Worm (Caenorhabditis elegans) whole organism, L4 larva: ENCODE data around the gene djr-1.2.

Experiments
- F10B5.3 ChIP-seq: sonication (generic microtip); optimal IDR thresholded peaks from 2 replicates; lab custom pipeline; 2016; ENCODE audit warnings: mild to moderate bottlenecking, missing genetic modification characterization, missing compliant biosample characterization
- R02D3.7 ChIP-seq: fragments of 150-350 bp; sonication (generic microtip); optimal IDR thresholded peaks from 3 replicates; lab custom pipeline; 2014; ENCODE audit warnings: missing biosample characterization, missing genetic modification characterization
- T26A8.4 ChIP-seq: fragments of 200-800 bp; sonication (Bioruptor generic); IDR thresholded peaks from 2 replicates; pipeline ENCODE4 v1.3.6; 2022; ENCODE audit warnings: missing genetic modification characterization, missing compliant biosample characterization
- aha-1 ChIP-seq: fragments of 150-350 bp; peaks from one replicate; lab custom pipeline; 2014; ENCODE audit warnings: missing biosample characterization, missing genetic modification characterization
- ama-1 ChIP-seq: fragments of 150-350 bp; optimal IDR thresholded peaks from 2 replicates; lab custom pipeline; 2014; ENCODE audit warnings: inconsistent platforms, mixed read lengths
- ceh-44 ChIP-seq: fragments of 200-800 bp; sonication (Bioruptor generic); IDR thresholded peaks from 2 replicates; pipeline ENCODE4 v1.3.6; 2022; ENCODE audit warnings: missing genetic modification reagents, missing genetic modification characterization, missing compliant biosample characterization
- ces-1 ChIP-seq: fragments of 150-350 bp; sonication (generic microtip); optimal IDR thresholded peaks from 4 replicates; lab custom pipeline; 2014; ENCODE audit warnings: missing biosample characterization, missing genetic modification reagents, missing genetic modification characterization
- cey-2 ChIP-seq: sonication (generic microtip); optimal IDR thresholded peaks from 3 replicates; lab custom pipeline; 2017; ENCODE audit warnings: missing genetic modification characterization, mild to moderate bottlenecking, missing compliant biosample characterization, antibody characterized with exemption, borderline replicate concordance; ENCODE audit not compliant: insufficient read depth
- dpl-1 ChIP-seq: fragments of 150-350 bp; optimal IDR thresholded peaks from 2 replicates; lab custom pipeline; 2014; ENCODE audit warnings: missing biosample characterization, missing genetic modification reagents, missing genetic modification characterization
- gei-8 ChIP-seq: fragments of 200-800 bp; sonication (Bioruptor generic); optimal IDR thresholded peaks from 2 replicates; lab custom pipeline; 2018; ENCODE audit warnings: mild to moderate bottlenecking, missing genetic modification characterization, missing compliant biosample characterization
- hif-1 ChIP-seq, 2 experiments: sonication (generic microtip); optimal IDR thresholded peaks; 2 replicates each; lab custom pipeline; 2016 to 2017; ENCODE audit warnings: missing compliant biosample characterization in 2 of 2, missing genetic modification characterization in 2 of 2, missing genetic modification reagents in 2 of 2, missing genotype in 2 of 2, mild to moderate bottlenecking in 1 of 2
- hmg-1.1 ChIP-seq: fragments of 200-800 bp; sonication (Bioruptor generic); IDR thresholded peaks from 2 replicates; pipeline ENCODE4 v1.3.6; 2022; ENCODE audit warnings: missing genetic modification reagents, missing genetic modification characterization, missing compliant biosample characterization
- lin-1 ChIP-seq: fragments of 200-800 bp; sonication (Bioruptor generic); IDR thresholded peaks from 2 replicates; pipeline ENCODE4 v1.3.6; 2022; ENCODE audit warnings: missing genetic modification reagents, missing genetic modification characterization, missing compliant biosample characterization
- lin-38 ChIP-seq: fragments of 200-800 bp; sonication (Bioruptor generic); IDR thresholded peaks from 2 replicates; pipeline ENCODE4 v1.3.6; 2022; ENCODE audit warnings: missing genetic modification reagents, missing genetic modification characterization, missing compliant biosample characterization
- lin-39 ChIP-seq: fragments of 150-350 bp; optimal IDR thresholded peaks from 2 replicates; lab custom pipeline; 2014; ENCODE audit warnings: missing biosample characterization, missing genetic modification reagents, missing genetic modification characterization
- madf-5 ChIP-seq, 2 experiments: fragments of 200-800 bp; sonication (Bioruptor generic); IDR thresholded peaks; 2 replicates each; pipeline ENCODE4 v1.3.6; 2022; ENCODE audit warnings: missing compliant biosample characterization in 2 of 2, missing genetic modification characterization in 2 of 2
- mep-1 ChIP-seq: fragments of 150-350 bp; sonication (generic microtip); optimal IDR thresholded peaks from 3 replicates; lab custom pipeline; 2014; ENCODE audit warnings: missing biosample characterization, missing genetic modification characterization
- nhr-102 ChIP-seq: sonication (generic microtip); optimal IDR thresholded peaks from 2 replicates; lab custom pipeline; 2016; ENCODE audit warnings: mild to moderate bottlenecking, missing genetic modification characterization, moderate library complexity, missing compliant biosample characterization
- nhr-42 ChIP-seq: fragments of 200-800 bp; sonication (Bioruptor generic); IDR thresholded peaks from 2 replicates; pipeline ENCODE4 v1.3.6; 2022; ENCODE audit warnings: missing genetic modification characterization, missing compliant biosample characterization
- nhr-48 ChIP-seq: sonication (generic microtip); optimal IDR thresholded peaks from 2 replicates; lab custom pipeline; 2016; ENCODE audit warnings: mild to moderate bottlenecking, missing genetic modification characterization, missing compliant biosample characterization
- nhr-77 ChIP-seq: fragments of 150-350 bp; optimal IDR thresholded peaks from 2 replicates; lab custom pipeline; 2014; ENCODE audit warnings: missing biosample characterization, missing genetic modification characterization
- pqm-1 ChIP-seq: sonication (generic microtip); optimal IDR thresholded peaks from 2 replicates; lab custom pipeline; 2017; ENCODE audit warnings: missing biosample characterization, missing genetic modification characterization
- saeg-2 ChIP-seq: fragments of 200-800 bp; sonication (Bioruptor generic); IDR thresholded peaks from 2 replicates; pipeline ENCODE4 v1.3.6; 2022; ENCODE audit warnings: missing genetic modification reagents, missing genetic modification characterization, missing compliant biosample characterization
- sdz-12 ChIP-seq: fragments of 200-800 bp; sonication (Bioruptor generic); optimal IDR thresholded peaks from 2 replicates; lab custom pipeline; 2018; ENCODE audit warnings: mild to moderate bottlenecking, missing genetic modification characterization, missing compliant biosample characterization
- spr-1 ChIP-seq: sonication (generic microtip); optimal IDR thresholded peaks from 2 replicates; lab custom pipeline; 2016; ENCODE audit warnings: mild to moderate bottlenecking, missing genetic modification characterization, missing compliant biosample characterization
- tra-1 ChIP-seq: fragments of 200-800 bp; sonication (Bioruptor generic); IDR thresholded peaks from 2 replicates; pipeline ENCODE4 v1.3.6; 2022; ENCODE audit warnings: missing genetic modification reagents, missing genetic modification characterization, missing compliant biosample characterization
- unc-62 ChIP-seq, 3 experiments: fragments of 150-350 bp in 1 of 3; sonication (generic microtip); optimal IDR thresholded peaks in 2 of 3; peaks in 1 of 3; 1 replicate in 1 of 3; 2 replicates in 2 of 3; lab custom pipeline; 2014 to 2017; ENCODE audit warnings: missing biosample characterization in 3 of 3, missing genetic modification characterization in 3 of 3, missing genetic modification reagents in 3 of 3, missing genotype in 1 of 3
- vab-7 ChIP-seq: fragments of 200-800 bp; sonication (Bioruptor generic); IDR thresholded peaks from 2 replicates; pipeline ENCODE4 v1.3.6; 2022; ENCODE audit warnings: missing genetic modification reagents, missing genetic modification characterization, missing compliant biosample characterization
- zip-11 ChIP-seq: fragments of 200-800 bp; sonication (Bioruptor generic); IDR thresholded peaks from 2 replicates; pipeline ENCODE4 v1.3.6; 2022; ENCODE audit warnings: missing genetic modification characterization, missing compliant biosample characterization

Gene djr-1.2

ce11 chrV:4024777-4025176 lies 30.1 kb downstream of the djr-1.2 start, which contains the start of gene K09D9.1 (continued):
- peak; percentile 86 for TF ChIP-seq nhr-77 (tag; lab: Kevin White, UChicago)
- no peak for TF ChIP-seq vab-7 (GFP tag; lab: Robert Waterston, UW)
- no peak for TF ChIP-seq gei-8 (GFP tag; lab: Kevin White, UChicago)
- no peak for TF ChIP-seq nhr-42 (GFP tag; lab: Robert Waterston, UW)
- TF ChIP-seq saeg-2: no peak
- no peak for TF ChIP-seq T26A8.4 (GFP tag; lab: Robert Waterston, UW)
- no peak for TF ChIP-seq zip-11 (GFP tag; lab: Robert Waterston, UW)
- TF ChIP-seq pqm-1: peak; percentile 75
- TF ChIP-seq lin-38 (GFP tag; lab: Robert Waterston, UW): no peak
- TF ChIP-seq hmg-1.1 (GFP tag; lab: Robert Waterston, UW): no peak
- TF ChIP-seq ces-1 (GFP tag; lab: Kevin White, UChicago): no peak
- TF ChIP-seq dpl-1 (GFP tag; lab: Kevin White, UChicago): peak; percentile 14
- TF ChIP-seq, all 104 proteins: peak for 19

- no peak for TF ChIP-seq lin-39 (tag; lab: Kevin White, UChicago)
- no peak for TF ChIP-seq mep-1 (tag; lab: Kevin White, UChicago)
Observed at ce11 chrV:4022309-4022708, 32.6 kb downstream of the djr-1.2 start, which contains the start of gene cyp-35A3. Gene cyp-35A3 (plus strand): TSS chrV:4022609.

DNA sequence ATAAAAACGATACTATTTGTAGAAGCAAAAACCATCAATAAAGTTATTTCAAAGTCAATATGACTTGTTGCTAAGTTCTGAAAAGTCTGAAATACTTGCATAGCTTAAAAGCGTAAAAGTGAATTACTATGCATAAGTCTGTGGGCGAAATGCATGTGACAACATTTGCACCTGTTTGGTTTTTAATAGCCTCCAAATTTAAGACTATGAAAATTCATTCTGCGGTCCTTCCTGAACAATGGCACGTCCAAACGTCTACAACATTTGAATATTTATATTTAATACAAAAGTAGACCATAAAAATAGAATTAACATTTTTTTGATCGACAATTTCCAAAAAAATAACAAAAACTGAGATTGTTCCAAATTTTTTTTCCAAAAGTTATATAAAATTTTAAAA lies 33.1 kb downstream of the djr-1.2 start, which contains the start of gene K09D9.14:
K09D9.14 (minus strand) TSS at position 101 of the 400 bp plus-strand sequence.
- TF ChIP-seq madf-5 (GFP tag; IDR thresholded peaks at IDR 0.05; lab: Robert Waterston, UW): no peak
- no peak for TF ChIP-seq cey-2
- TF ChIP-seq T26A8.4 (GFP tag; lab: Robert Waterston, UW): no peak
- TF ChIP-seq tra-1 (GFP tag; lab: Robert Waterston, UW): no peak
- TF ChIP-seq hmg-1.1 (GFP tag; lab: Robert Waterston, UW): no peak
- TF ChIP-seq nhr-48 (tag; lab: Kevin White, UChicago): no peak
- no peak for TF ChIP-seq ama-1 (lab: Kevin White, UChicago)
- TF ChIP-seq R02D3.7: no peak
- TF ChIP-seq hif-1 (tag; optimal IDR thresholded peaks at IDR 0.05; lab: Kevin White, UChicago): no peak
- TF ChIP-seq aha-1: no peak
- no peak for TF ChIP-seq unc-62 (GFP tag; optimal IDR thresholded peaks at IDR 0.05 in 1 of 2; lab: Kevin White, UChicago)
- no peak for TF ChIP-seq unc-62 (tag; optimal IDR thresholded peaks at IDR 0.05; lab: Kevin White, UChicago)
- TF ChIP-seq nhr-102 (tag; lab: Kevin White, UChicago): no peak
- TF ChIP-seq F10B5.3 (tag; lab: Kevin White, UChicago): no peak
- TF ChIP-seq lin-1: no peak
- TF ChIP-seq sdz-12 (GFP tag; lab: Kevin White, UChicago): no peak

ce11 chrV:4019188-4019587 lies 35.7 kb downstream of the djr-1.2 start, which contains the start of gene K09D9.3:
Gene K09D9.3 (plus strand): TSS chrV:4019488.
- TF ChIP-seq madf-5 (GFP tag; IDR thresholded peaks at IDR 0.05; lab: Robert Waterston, UW) (no peak), ceh-44 (no peak)

- TF ChIP-seq spr-1 (tag; lab: Kevin White, UChicago) (no peak), unc-62 (GFP tag; optimal IDR thresholded peaks at IDR 0.05 in 1 of 2; lab: Kevin White, UChicago) (peak in 1 of 2 experiments; percentile 80), unc-62 (tag; optimal IDR thresholded peaks at IDR 0.05; lab: Kevin White, UChicago) (no peak), pqm-1 (no peak)
- TF ChIP-seq, all 104 proteins: peak for 1
Observed at ce11 chrV:4018591-4018990, 36.3 kb downstream of the djr-1.2 start.

DNA sequence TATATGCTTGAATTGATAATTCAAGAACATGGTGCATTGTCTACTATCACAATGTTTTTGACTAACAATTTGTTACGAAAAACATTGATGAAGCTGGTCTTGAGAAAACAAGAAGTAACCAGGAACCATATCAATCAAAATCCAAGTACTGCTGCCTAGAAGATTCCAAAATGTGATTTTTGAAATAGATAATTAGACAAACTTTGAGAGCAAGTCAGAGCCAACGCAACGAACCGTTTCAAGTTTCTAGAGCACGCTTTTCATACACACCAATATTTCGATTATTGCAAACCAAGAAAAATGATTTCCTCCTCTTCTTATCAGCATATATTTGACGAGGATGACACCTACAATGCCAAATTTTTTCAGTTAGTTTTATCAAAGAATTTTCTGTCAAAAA lies 38.1 kb downstream of the djr-1.2 start, which contains the start of gene srw-89:
srw-89 (plus strand) TSS at position 301 of the 400 bp plus-strand sequence.
- TF ChIP-seq lin-39 (tag; lab: Kevin White, UChicago): no peak
- TF ChIP-seq, all 104 proteins: peak for 0
